Fruit fly (Drosophila melanogaster) whole organism, adult: ENCODE measurements around the gene Mpc1.

Experiments used
- CG12768 ChIP-seq: fragments of 200-800 bp; sonication (Bioruptor generic); optimal IDR thresholded peaks from 2 replicates; lab custom pipeline; 2017; ENCODE audit warnings: missing biosample characterization, missing genetic modification characterization, mild to moderate bottlenecking, moderate library complexity, missing genetic modification reagents
- CG33017 ChIP-seq: fragments of 200-800 bp; sonication (Bioruptor generic); optimal IDR thresholded peaks from 2 replicates; lab custom pipeline; 2018; ENCODE audit warnings: missing biosample characterization, mild to moderate bottlenecking, missing genetic modification characterization, moderate library complexity
- CG5204 ChIP-seq: fragments of 200-800 bp; sonication (Bioruptor generic); optimal IDR thresholded peaks from 2 replicates; lab custom pipeline; 2016; ENCODE audit warnings: missing biosample characterization, missing genetic modification characterization
- Crg-1 ChIP-seq: fragments of 200-800 bp; sonication (Bioruptor generic); optimal IDR thresholded peaks from 2 replicates; lab custom pipeline; 2016; ENCODE audit warnings: missing biosample characterization, missing genetic modification characterization
- bab1 ChIP-seq: fragments of 200-800 bp; sonication (Bioruptor generic); optimal IDR thresholded peaks from 3 replicates; lab custom pipeline; 2019; ENCODE audit warnings: missing biosample characterization, mild to moderate bottlenecking, missing genetic modification characterization, moderate library complexity
- cic ChIP-seq: fragments of 200-800 bp; sonication (Bioruptor generic); optimal IDR thresholded peaks from 2 replicates; lab custom pipeline; 2017; ENCODE audit warnings: missing biosample characterization, mild to moderate bottlenecking, missing genetic modification characterization, moderate library complexity
- cnc ChIP-seq, 2 experiments: fragments of >200 bp; optimal IDR thresholded peaks; 2 replicates each; lab custom pipeline; 2017

dm6 chr3R:18910923-18911322 lies 17.5 kb downstream of the Mpc1 start:
- TF ChIP-seq bab1 (GFP tag; lab: Kevin White, UChicago) (no peak), Crg-1 (no peak), CG33017 (no peak), cic (GFP tag; lab: Kevin White, UChicago) (no peak), CG5204 (no peak), CG12768 (GFP tag; lab: Kevin White, UChicago) (no peak), cnc (optimal IDR thresholded peaks at IDR 0.05; lab: Kevin White, UChicago) (no peak)
